Worm (Caenorhabditis elegans) whole organism, midembryonic: ENCODE results near the gene Y54G11A.14.

ENCODE experiments used
- T22C8.4 ChIP-seq: fragments of 200-800 bp; sonication (Bioruptor generic); IDR thresholded peaks from 2 replicates; pipeline ENCODE4 v1.3.6; 2022; ENCODE audit warnings: missing genetic modification characterization, missing compliant biosample characterization
- ref-1 ChIP-seq: fragments of 200-800 bp; sonication (Bioruptor generic); conservative IDR thresholded peaks from 2 replicates; pipeline ENCODE4 v1.3.6; 2022; ENCODE audit warnings: missing genetic modification reagents, missing genetic modification characterization, missing compliant biosample characterization
- ztf-23 ChIP-seq: fragments of 200-800 bp; sonication (Bioruptor generic); IDR thresholded peaks from 2 replicates; pipeline ENCODE4 v1.3.6; 2022; ENCODE audit warnings: missing genetic modification reagents, missing genetic modification characterization, missing compliant biosample characterization

DNA sequence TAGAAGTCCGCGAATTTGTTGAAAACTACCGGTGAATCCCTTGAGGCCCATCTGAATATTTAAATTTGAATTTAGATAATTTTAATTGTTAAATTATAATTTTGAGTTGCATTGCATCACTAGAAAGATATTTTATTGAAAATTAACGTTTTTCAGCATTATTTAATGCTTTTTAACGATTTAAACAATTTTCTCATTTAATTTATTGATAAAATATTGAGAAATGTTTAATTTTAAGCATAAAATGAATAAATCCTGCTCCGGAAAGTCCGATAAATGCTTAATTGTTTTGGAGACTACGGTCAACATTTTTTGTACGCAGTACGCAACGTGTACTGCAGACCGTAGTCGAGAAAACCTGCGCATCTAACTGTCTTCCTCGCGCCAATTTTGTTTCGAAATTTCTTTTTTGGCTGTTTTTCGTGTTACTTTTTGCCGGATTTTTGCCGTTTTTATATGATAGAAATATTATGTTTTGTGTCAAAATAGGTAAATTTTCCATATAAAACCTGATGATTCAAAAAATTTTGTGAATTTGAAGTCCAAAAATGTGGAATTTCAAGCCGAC, 31.5 kb downstream of the Y54G11A.14 start, which contains the start of the genes Y54G11A.17, lin-7 and elof-1:
- no peak for TF ChIP-seq T22C8.4
- TF ChIP-seq ztf-23 (GFP tag; lab: Robert Waterston, UW) = peak; percentile 59; the same call in 1 of the 2 replicates
- TF ChIP-seq ref-1 (GFP tag; lab: Robert Waterston, UW) = no peak
